Fruit fly (Drosophila melanogaster): ENCODE results near the gene CG9312.
A peak's percentile ranks its signal among the peaks of the same experiment; 100 is the strongest.

The CG9312 gene

dm6 chr3R:13793105-13793978 is 27.8 kb downstream of the CG9312 start:
- TF ChIP-seq Xrp1 (GFP tag; IDR thresholded peaks at IDR 0.05), result peak; percentile 69
- TF ChIP-seq HLHmδ (GFP tag; optimal IDR thresholded peaks at IDR 0.05), result peak; percentile 36
- TF ChIP-seq CG15601 (tag; optimal IDR thresholded peaks at IDR 0.05), result peak; percentile 40
- TF ChIP-seq bsh (GFP tag; optimal IDR thresholded peaks at IDR 0.05), result peak in 1 of 2 experiments; percentile 86
- no peak for TF ChIP-seq CG4282 (GFP tag; optimal IDR thresholded peaks at IDR 0.05)
- TF ChIP-seq klu (GFP tag; IDR thresholded peaks at IDR 0.05), result no peak
- TF ChIP-seq esg (GFP tag; conservative IDR thresholded peaks at IDR 0.05), result peak; percentile 47
- peak; percentile 25 for TF ChIP-seq CG10209 (GFP tag; optimal IDR thresholded peaks at IDR 0.05)
- TF ChIP-seq CG8388 (GFP tag; optimal IDR thresholded peaks at IDR 0.05), result peak; percentile 71
- no peak for TF ChIP-seq Poxn (GFP tag; IDR thresholded peaks at IDR 0.05)
- peak; percentile 1 for TF ChIP-seq CG4424 (GFP tag; optimal IDR thresholded peaks at IDR 0.05)
- TF ChIP-seq Bdp1 (GFP tag; optimal IDR thresholded peaks at IDR 0.05), result no peak
- TF ChIP-seq ewg (GFP tag; optimal IDR thresholded peaks at IDR 0.05), result peak; percentile 17
- TF ChIP-seq cg (GFP tag; optimal IDR thresholded peaks at IDR 0.05), result peak; percentile 21
- 0 out of 2 replicates have a peak, but pooled peaks have one; percentile 21 for TF ChIP-seq E2f1 (GFP tag; IDR thresholded peaks at IDR 0.05)
- TF ChIP-seq crol (GFP tag; IDR thresholded peaks at IDR 0.05), result peak; percentile 6; the same call in 1 of the 2 replicates
- no peak for TF ChIP-seq CG17802 (tag; optimal IDR thresholded peaks at IDR 0.05)
- peak; percentile 52; the same call in 1 of the 2 replicates for TF ChIP-seq ttk (GFP tag; IDR thresholded peaks at IDR 0.05)
- peak; percentile 10 for TF ChIP-seq CG2202 (tag; optimal IDR thresholded peaks at IDR 0.05)
- TF ChIP-seq Med (GFP tag), result peak; percentile 52
- no peak for TF ChIP-seq ato (GFP tag; IDR thresholded peaks at IDR 0.05; ENCODE audit: partially characterized antibody)
- peak; percentile 70 for TF ChIP-seq Ets65A (GFP tag)
- TF ChIP-seq gsb-n (tag; optimal IDR thresholded peaks at IDR 0.05), result peak; percentile 41
- TF ChIP-seq Ssrp (tag; optimal IDR thresholded peaks at IDR 0.05), result peak; percentile 60
- TF ChIP-seq oc (tag; optimal IDR thresholded peaks at IDR 0.05), result peak; percentile 35
- TF ChIP-seq ap (GFP tag; IDR thresholded peaks at IDR 0.05), result peak; percentile 29; the same call in 1 of the 2 replicates
- peak; percentile 70 for TF ChIP-seq nmo (GFP tag; optimal IDR thresholded peaks at IDR 0.05)
- TF ChIP-seq CG17385 (GFP tag; optimal IDR thresholded peaks at IDR 0.05), result peak; percentile 12
- TF ChIP-seq Sry-β (GFP tag; optimal IDR thresholded peaks at IDR 0.05), result no peak
- TF ChIP-seq CG7928 (GFP tag; optimal IDR thresholded peaks at IDR 0.05), result no peak
- peak; percentile 15 for TF ChIP-seq jumu (GFP tag; optimal IDR thresholded peaks at IDR 0.05)
- TF ChIP-seq CG12155 (GFP tag; optimal IDR thresholded peaks at IDR 0.05), result no peak
- peak; percentile 55 for TF ChIP-seq CG12391 (tag; optimal IDR thresholded peaks at IDR 0.05)
- TF ChIP-seq Doc2 (GFP tag; IDR thresholded peaks at IDR 0.05), result no peak
- TF ChIP-seq ranshi (GFP tag; IDR thresholded peaks at IDR 0.05), result peak; percentile 50; the same call in 1 of the 2 replicates
- peak; percentile 26; the same call in 1 of the 3 replicates for TF ChIP-seq CG34422 (GFP tag; IDR thresholded peaks at IDR 0.05)
- peak; percentile 35 for TF ChIP-seq CG11504 (tag; optimal IDR thresholded peaks at IDR 0.05)
- TF ChIP-seq CG10979 (tag; optimal IDR thresholded peaks at IDR 0.05), result peak; percentile 55
- peak; percentile 39 for TF ChIP-seq gcm (GFP tag; optimal IDR thresholded peaks at IDR 0.05)
- no peak for TF ChIP-seq Eip74EF (GFP tag; optimal IDR thresholded peaks at IDR 0.05)
- TF ChIP-seq Hr78 (GFP tag; optimal IDR thresholded peaks at IDR 0.05), result peak in 1 of 2 experiments; percentile 53
- no peak for TF ChIP-seq hbn (GFP tag; IDR thresholded peaks at IDR 0.05; ENCODE audit: partially characterized antibody)
- TF ChIP-seq sens (GFP tag), result peak; percentile 93
- peak; percentile 29; the same call in 1 of the 2 replicates for TF ChIP-seq CG32772 (GFP tag; IDR thresholded peaks at IDR 0.05)
- TF ChIP-seq vvl (GFP tag; IDR thresholded peaks at IDR 0.05), result peak; percentile 57; the same call in 1 of the 2 replicates
- TF ChIP-seq CG3838 (GFP tag; optimal IDR thresholded peaks at IDR 0.05), result no peak
- peak; percentile 13 for TF ChIP-seq CoRest (tag; optimal IDR thresholded peaks at IDR 0.05)

All from whole organism, embryonic.